Fruit fly (Drosophila melanogaster) whole organism: Measurements from ENCODE around the gene CG10654.

ENCODE experiments used
- CG8478 ChIP-seq: fragments of >200 bp; optimal IDR thresholded peaks from 2 replicates; lab custom pipeline; 2018; ENCODE audit warnings: inconsistent platforms
- Dll ChIP-seq: fragments of >200 bp; optimal IDR thresholded peaks from 2 replicates; lab custom pipeline; 2017
- EcR ChIP-seq, 2 experiments: fragments of >200 bp; optimal IDR thresholded peaks; 2 replicates each; lab custom pipeline; 2017; ENCODE audit warnings: missing biosample characterization in 2 of 2, missing genetic modification characterization in 2 of 2, missing genetic modification reagents in 2 of 2
- psq ChIP-seq: fragments of >200 bp; optimal IDR thresholded peaks from 2 replicates; lab custom pipeline; 2017
- usp ChIP-seq: fragments of >200 bp; optimal IDR thresholded peaks from 2 replicates; lab custom pipeline; 2017; ENCODE audit warnings: missing biosample characterization, missing genetic modification characterization, mixed read lengths

DNA sequence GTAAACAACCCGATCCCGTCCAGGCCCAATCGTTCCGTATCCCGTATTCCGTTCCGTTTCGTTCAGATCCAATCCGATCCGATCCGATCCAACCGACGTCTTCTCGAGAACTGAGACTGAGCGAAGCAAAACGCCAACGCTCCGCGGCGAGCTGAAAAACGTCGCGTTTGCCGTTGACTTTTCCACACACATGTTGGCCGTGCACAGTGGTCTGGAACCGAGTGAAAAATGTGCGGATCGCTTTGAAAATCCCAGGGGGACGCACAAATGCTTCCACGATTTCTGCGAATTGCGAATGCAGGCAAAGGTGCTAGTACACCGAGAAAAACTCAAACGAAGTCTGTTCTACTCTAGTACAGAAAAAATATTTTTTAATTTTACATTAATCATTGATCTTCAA is 22.7 kb downstream of the CG10654 start, which contains the start of gene CG10663:
- TF ChIP-seq psq (lab: Kevin White, UChicago) (no peak), Dll (lab: Kevin White, UChicago) (no peak), CG8478 (lab: Kevin White, UChicago) (no peak), usp (GFP tag; lab: Kevin White, UChicago) (no peak), EcR (GFP tag; optimal IDR thresholded peaks at IDR 0.05; lab: Kevin White, UChicago) (no peak)
